Worm (Caenorhabditis elegans) whole organism, L2 larva: Measurements from ENCODE around the gene cnc-11.

ENCODE experiments used
- ZK546.5 ChIP-seq: sonication (generic microtip); optimal IDR thresholded peaks from 2 replicates; lab custom pipeline; 2017; ENCODE audit warnings: missing biosample characterization, missing genetic modification characterization
- ama-1 ChIP-seq: fragments of 150-350 bp; optimal IDR thresholded peaks from 2 replicates; lab custom pipeline; 2018; ENCODE audit warnings: inconsistent platforms
- blmp-1 ChIP-seq: sonication (generic microtip); optimal IDR thresholded peaks from 2 replicates; lab custom pipeline; 2017; ENCODE audit warnings: missing genetic modification characterization, mild to moderate bottlenecking, missing compliant biosample characterization, antibody characterized with exemption, moderate library complexity; ENCODE audit not compliant: insufficient read depth
- fos-1 ChIP-seq: fragments of 150-350 bp; optimal IDR thresholded peaks from 2 replicates; lab custom pipeline; 2014; ENCODE audit warnings: missing biosample characterization, missing genetic modification characterization
- lsy-2 ChIP-seq, 2 experiments: fragments of 150-350 bp in 1 of 2; sonication (generic microtip) in 1 of 2; optimal IDR thresholded peaks; 2 replicates each; lab custom pipeline; 2014 to 2017; ENCODE audit warnings: missing biosample characterization in 2 of 2, missing genetic modification characterization in 2 of 2
- nhr-25 ChIP-seq: fragments of 150-350 bp; sonication (generic microtip); optimal IDR thresholded peaks from 3 replicates; lab custom pipeline; 2014; ENCODE audit warnings: missing biosample characterization, missing genetic modification characterization
- nhr-77 ChIP-seq: fragments of 150-350 bp; optimal IDR thresholded peaks from 2 replicates; lab custom pipeline; 2014; ENCODE audit warnings: missing biosample characterization, missing genetic modification characterization
- sma-3 ChIP-seq: sonication (generic microtip); optimal IDR thresholded peaks from 2 replicates; lab custom pipeline; 2016; ENCODE audit warnings: missing genetic modification reagents, missing genetic modification characterization, missing compliant biosample characterization
- unc-39 ChIP-seq: fragments of 150-350 bp; optimal IDR thresholded peaks from 2 replicates; lab custom pipeline; 2014; ENCODE audit warnings: missing biosample characterization, missing genetic modification characterization
- ztf-11 ChIP-seq: sonication (generic microtip); optimal IDR thresholded peaks from 2 replicates; lab custom pipeline; 2017; ENCODE audit warnings: missing biosample characterization, missing genetic modification characterization

ce11 chrV:1423338-1423737, 18.8 kb upstream of the cnc-11 start:
- TF ChIP-seq unc-39 (tag; lab: Kevin White, UChicago) (no peak), fos-1 (tag; lab: Kevin White, UChicago) (no peak), blmp-1 (tag; lab: Kevin White, UChicago) (no peak), nhr-77 (tag; lab: Kevin White, UChicago) (no peak), ZK546.5 (no peak), nhr-25 (tag; lab: Kevin White, UChicago) (no peak), ama-1 (lab: Kevin White, UChicago) (no peak), lsy-2 (tag; optimal IDR thresholded peaks at IDR 0.05; lab: Kevin White, UChicago) (no peak), sma-3 (GFP tag; lab: Kevin White, UChicago) (no peak), ztf-11 (tag; lab: Kevin White, UChicago) (no peak)
